Fruit fly (Drosophila melanogaster): ENCODE results near the gene CG10165.

The CG10165 gene

dm6 chr2L:19489997-19490461, 40.1 kb downstream of the CG10165 start, which contains the start of the genes CG10194 and CG18094 (continued):
- TF ChIP-seq CG3919 (GFP tag; optimal IDR thresholded peaks at IDR 0.05) (no peak), pdm3 (GFP tag; optimal IDR thresholded peaks at IDR 0.05) (no peak), dsx (GFP tag; optimal IDR thresholded peaks at IDR 0.05; ENCODE audit: poor library complexity, severe bottlenecking) (no peak), CG31627 (GFP tag; optimal IDR thresholded peaks at IDR 0.05) (peak; percentile 49), CG10631 (GFP tag; optimal IDR thresholded peaks at IDR 0.05) (no peak), CG4318 (GFP tag; optimal IDR thresholded peaks at IDR 0.05) (no peak), cyc (GFP tag; optimal IDR thresholded peaks at IDR 0.05) (peak; percentile 60), CG15336 (GFP tag; IDR thresholded peaks at IDR 0.05) (peak; percentile 48; the same call in 1 of the 2 replicates), net (GFP tag; optimal IDR thresholded peaks at IDR 0.05) (no peak), topi (GFP tag; optimal IDR thresholded peaks at IDR 0.05) (no peak), vri (GFP tag; optimal IDR thresholded peaks at IDR 0.05) (no peak), CG6792 (GFP tag; optimal IDR thresholded peaks at IDR 0.05) (peak; percentile 62), svp (GFP tag) (peak; percentile 86), CG1621 (tag; optimal IDR thresholded peaks at IDR 0.05) (no peak)

dm6 chr2L:19487190-19487589, 42.9 kb downstream of the CG10165 start, which contains the start of gene CG13083:
Gene CG13083 (plus strand): TSS chr2L:19487490.
- TF ChIP-seq dac (GFP tag; optimal IDR thresholded peaks at IDR 0.05), result no peak

- no peak for TF ChIP-seq CG6854 (GFP tag; optimal IDR thresholded peaks at IDR 0.05)
- no peak for TF ChIP-seq CG1621 (tag; optimal IDR thresholded peaks at IDR 0.05)
- TF ChIP-seq spab (GFP tag; optimal IDR thresholded peaks at IDR 0.05), result no peak
- no peak for TF ChIP-seq eg (GFP tag; IDR thresholded peaks at IDR 0.05)
- TF ChIP-seq CG3919 (GFP tag; optimal IDR thresholded peaks at IDR 0.05), result no peak
- no peak for TF ChIP-seq fd59A (GFP tag; optimal IDR thresholded peaks at IDR 0.05)
- TF ChIP-seq CG3032 (tag; optimal IDR thresholded peaks at IDR 0.05), result no peak
- no peak for TF ChIP-seq CG6808 (GFP tag; optimal IDR thresholded peaks at IDR 0.05)
- no peak for TF ChIP-seq fkh (GFP tag; optimal IDR thresholded peaks at IDR 0.05)
Observed at dm6 chr2L:19484539-19484938, 45.6 kb downstream of the CG10165 start, which contains the start of the genes CG10195 and CG13084. Gene CG10195 (minus strand): TSS chr2L:19484705. Gene CG13084 (plus strand): TSS chr2L:19484930.

- TF ChIP-seq CG4318 (GFP tag; optimal IDR thresholded peaks at IDR 0.05), result no peak
- no peak for TF ChIP-seq dsx (GFP tag; optimal IDR thresholded peaks at IDR 0.05; ENCODE audit: poor library complexity, severe bottlenecking)
- TF ChIP-seq Ets96B (tag; optimal IDR thresholded peaks at IDR 0.05), result no peak
- TF ChIP-seq svp (GFP tag), result peak; percentile 23
- no peak for TF ChIP-seq salr (GFP tag; optimal IDR thresholded peaks at IDR 0.05)
- no peak for TF ChIP-seq Hr39 (GFP tag; optimal IDR thresholded peaks at IDR 0.05)
Observed at dm6 chr2L:19480406-19481334, 49.4 kb downstream of the CG10165 start.

dm6 chr2L:19479249-19479984, 50.7 kb downstream of the CG10165 start:
- TF ChIP-seq svp (GFP tag) (peak; percentile 45), Ets21C (GFP tag; optimal IDR thresholded peaks at IDR 0.05) (no peak)

Measured in whole organism, prepupa.